Worm (Caenorhabditis elegans) whole organism, young adult: ENCODE data around the gene T05H10.8.

Experiments used
- K11D2.4 ChIP-seq: fragments of 200-800 bp; sonication (Bioruptor generic); IDR thresholded peaks from 2 replicates; pipeline ENCODE4 v1.3.6; 2022; ENCODE audit warnings: missing genetic modification reagents, missing genetic modification characterization, missing compliant biosample characterization
- T07F8.4 ChIP-seq: sonication (generic microtip); optimal IDR thresholded peaks from 2 replicates; lab custom pipeline; 2016; ENCODE audit warnings: mild to moderate bottlenecking, missing genetic modification characterization, moderate library complexity, missing compliant biosample characterization
- akir-1 ChIP-seq: fragments of 200-800 bp; sonication (Bioruptor generic); optimal IDR thresholded peaks from 2 replicates; lab custom pipeline; 2018; ENCODE audit warnings: mild to moderate bottlenecking, missing genetic modification characterization, moderate library complexity, missing compliant biosample characterization
- ama-1 ChIP-seq, 3 experiments: fragments of 150-350 bp in 1 of 3; sonication (generic microtip) in 2 of 3; optimal IDR thresholded peaks; 2 replicates each; lab custom pipeline; 2014 to 2018; ENCODE audit warnings: missing biosample characterization in 2 of 3, missing genetic modification characterization in 2 of 3, missing genetic modification reagents in 2 of 3
- ceh-40 ChIP-seq: fragments of 200-800 bp; sonication (Bioruptor generic); IDR thresholded peaks from 2 replicates; pipeline ENCODE4 v1.3.6; 2022; ENCODE audit warnings: missing genetic modification characterization, missing compliant biosample characterization
- pbrm-1 ChIP-seq: fragments of 200-800 bp; sonication (Bioruptor generic); IDR thresholded peaks from 2 replicates; pipeline ENCODE4 v1.3.6; 2022; ENCODE audit warnings: missing genetic modification reagents, missing genetic modification characterization, missing compliant biosample characterization
- unc-62 ChIP-seq: fragments of 150-350 bp; optimal IDR thresholded peaks from 2 replicates; lab custom pipeline; 2014; ENCODE audit warnings: missing biosample characterization, missing genetic modification reagents, missing genetic modification characterization
- xnd-1 ChIP-seq: sonication (generic microtip); optimal IDR thresholded peaks from 2 replicates; lab custom pipeline; 2016; ENCODE audit warnings: missing genotype, missing genetic modification reagents, missing genetic modification characterization, missing compliant biosample characterization

- TF ChIP-seq pbrm-1 (GFP tag; lab: Robert Waterston, UW) (no peak), ama-1 (optimal IDR thresholded peaks at IDR 0.05; lab: Kevin White, UChicago) (no peak), ama-1 (GFP tag; optimal IDR thresholded peaks at IDR 0.05; lab: Kevin White, UChicago) (no peak), K11D2.4 (no peak), akir-1 (GFP tag; lab: Kevin White, UChicago) (no peak), ceh-40 (GFP tag; lab: Robert Waterston, UW) (no peak), xnd-1 (tag; lab: Kevin White, UChicago) (no peak), T07F8.4 (tag; lab: Kevin White, UChicago) (no peak), unc-62 (no peak)
Observed at ce11 chrII:8104998-8105397, 46.1 kb downstream of the T05H10.8 start, which contains the start of gene sfxn-5.
